Worm (Caenorhabditis elegans) whole organism, young adult: ENCODE measurements around the gene D1054.19.

Experiments used
- C06A6.2 ChIP-seq: fragments of 200-800 bp; sonication (Bioruptor generic); conservative IDR thresholded peaks from 2 replicates; pipeline ENCODE4 v1.3.6; 2022; ENCODE audit warnings: missing genetic modification characterization, missing compliant biosample characterization
- F10E7.11 ChIP-seq: sonication (generic microtip); optimal IDR thresholded peaks from 2 replicates; lab custom pipeline; 2017; ENCODE audit warnings: mild to moderate bottlenecking, missing genetic modification characterization, moderate library complexity, missing compliant biosample characterization
- F22D6.2 ChIP-seq: sonication (generic microtip); optimal IDR thresholded peaks from 2 replicates; lab custom pipeline; 2016; ENCODE audit warnings: mild to moderate bottlenecking, missing genetic modification characterization, missing compliant biosample characterization
- F33H1.4 ChIP-seq: fragments of 200-800 bp; sonication (Bioruptor generic); IDR thresholded peaks from 2 replicates; pipeline ENCODE4 v1.3.6; 2022; ENCODE audit warnings: missing genetic modification reagents, missing genetic modification characterization, missing compliant biosample characterization
- F37B4.10 ChIP-seq: fragments of 200-800 bp; sonication (Bioruptor generic); IDR thresholded peaks from 2 replicates; pipeline ENCODE4 v1.3.6; 2022; ENCODE audit warnings: missing genetic modification characterization, missing compliant biosample characterization
- F57A8.1 ChIP-seq: fragments of 200-800 bp; sonication (Bioruptor generic); optimal IDR thresholded peaks from 2 replicates; lab custom pipeline; 2018; ENCODE audit warnings: mild to moderate bottlenecking, missing genetic modification characterization, moderate library complexity, missing compliant biosample characterization
- K11D2.4 ChIP-seq: fragments of 200-800 bp; sonication (Bioruptor generic); IDR thresholded peaks from 2 replicates; pipeline ENCODE4 v1.3.6; 2022; ENCODE audit warnings: missing genetic modification reagents, missing genetic modification characterization, missing compliant biosample characterization
- T07F8.4 ChIP-seq: sonication (generic microtip); optimal IDR thresholded peaks from 2 replicates; lab custom pipeline; 2016; ENCODE audit warnings: mild to moderate bottlenecking, missing genetic modification characterization, moderate library complexity, missing compliant biosample characterization
- Y53F4B.3 ChIP-seq: fragments of 200-800 bp; sonication (Bioruptor generic); IDR thresholded peaks from 2 replicates; pipeline ENCODE4 v1.3.6; 2022; ENCODE audit warnings: missing genetic modification reagents, missing genetic modification characterization, missing compliant biosample characterization
- Y56A3A.18 ChIP-seq: fragments of 200-800 bp; sonication (Bioruptor generic); IDR thresholded peaks from 2 replicates; pipeline ENCODE4 v1.3.6; 2022; ENCODE audit warnings: missing genetic modification reagents, missing genetic modification characterization, missing compliant biosample characterization
- Y79H2A.3 ChIP-seq: fragments of 200-800 bp; sonication (Bioruptor generic); conservative IDR thresholded peaks from 2 replicates; pipeline ENCODE4 v1.3.6; 2022; ENCODE audit warnings: missing genetic modification reagents, missing genetic modification characterization, missing compliant biosample characterization
- akir-1 ChIP-seq: fragments of 200-800 bp; sonication (Bioruptor generic); optimal IDR thresholded peaks from 2 replicates; lab custom pipeline; 2018; ENCODE audit warnings: mild to moderate bottlenecking, missing genetic modification characterization, moderate library complexity, missing compliant biosample characterization
- ama-1 ChIP-seq, 3 experiments: fragments of 150-350 bp in 1 of 3; sonication (generic microtip) in 2 of 3; optimal IDR thresholded peaks; 2 replicates each; lab custom pipeline; 2014 to 2018; ENCODE audit warnings: missing biosample characterization in 2 of 3, missing genetic modification characterization in 2 of 3, missing genetic modification reagents in 2 of 3
- attf-3 ChIP-seq: fragments of 200-800 bp; sonication (Bioruptor generic); conservative IDR thresholded peaks from 2 replicates; pipeline ENCODE4 v1.3.6; 2022; ENCODE audit warnings: missing genetic modification reagents, missing genetic modification characterization, missing compliant biosample characterization
- bed-1 ChIP-seq: fragments of 200-800 bp; sonication (Bioruptor generic); IDR thresholded peaks from 2 replicates; pipeline ENCODE4 v1.3.6; 2022; ENCODE audit warnings: missing genetic modification reagents, missing genetic modification characterization, missing compliant biosample characterization
- cebp-1 ChIP-seq, 2 experiments: fragments of 200-800 bp in 1 of 2; sonication (Bioruptor generic) in 1 of 2; sonication (generic microtip) in 1 of 2; IDR thresholded peaks in 1 of 2; optimal IDR thresholded peaks in 1 of 2; 2 replicates each; pipeline versions ENCODE4 v1.3.6 to Lab custom; 2017 to 2022; ENCODE audit warnings: missing compliant biosample characterization in 2 of 2, missing genetic modification characterization in 2 of 2, mild to moderate bottlenecking in 1 of 2, missing genetic modification reagents in 1 of 2, moderate library complexity in 1 of 2
- ceh-100 ChIP-seq: fragments of 200-800 bp; sonication (Bioruptor generic); IDR thresholded peaks from 2 replicates; pipeline ENCODE4 v1.3.6; 2022; ENCODE audit warnings: missing genetic modification reagents, missing genetic modification characterization, missing compliant biosample characterization
- ceh-40 ChIP-seq: fragments of 200-800 bp; sonication (Bioruptor generic); IDR thresholded peaks from 2 replicates; pipeline ENCODE4 v1.3.6; 2022; ENCODE audit warnings: missing genetic modification characterization, missing compliant biosample characterization
- die-1 ChIP-seq: sonication (generic microtip); optimal IDR thresholded peaks from 2 replicates; lab custom pipeline; 2016; ENCODE audit warnings: missing genotype, mild to moderate bottlenecking, missing genetic modification characterization, missing compliant biosample characterization
- egl-18 ChIP-seq: fragments of 200-800 bp; sonication (Bioruptor generic); IDR thresholded peaks from 2 replicates; pipeline ENCODE4 v1.3.6; 2022; ENCODE audit warnings: missing genetic modification reagents, missing genetic modification characterization, missing compliant biosample characterization
- egl-44 ChIP-seq: fragments of 200-800 bp; sonication (Bioruptor generic); IDR thresholded peaks from 2 replicates; pipeline ENCODE4 v1.3.6; 2022; ENCODE audit warnings: missing genetic modification reagents, missing genetic modification characterization, missing compliant biosample characterization
- fkh-3 ChIP-seq: sonication (generic microtip); optimal IDR thresholded peaks from 2 replicates; lab custom pipeline; 2016; ENCODE audit warnings: mild to moderate bottlenecking, missing genetic modification characterization, missing compliant biosample characterization
- lag-1 ChIP-seq: fragments of 200-800 bp; sonication (Bioruptor generic); IDR thresholded peaks from 2 replicates; pipeline ENCODE4 v1.3.6; 2022; ENCODE audit warnings: missing genetic modification reagents, missing genetic modification characterization, missing compliant biosample characterization
- lin-35 ChIP-seq, 3 experiments: fragments of 150-350 bp in 2 of 3; sonication (generic microtip) in 1 of 3; optimal IDR thresholded peaks; 2 replicates each; lab custom pipeline; 2014 to 2018; ENCODE audit warnings: missing biosample characterization in 3 of 3, missing genetic modification characterization in 3 of 3, missing genetic modification reagents in 3 of 3
- lin-40 ChIP-seq: sonication (generic microtip); optimal IDR thresholded peaks from 2 replicates; lab custom pipeline; 2016; ENCODE audit warnings: missing genetic modification characterization, mild to moderate bottlenecking, missing compliant biosample characterization, missing genotype, missing genetic modification reagents
- lsl-1 ChIP-seq: fragments of 200-800 bp; sonication (Bioruptor generic); optimal IDR thresholded peaks from 2 replicates; lab custom pipeline; 2018; ENCODE audit warnings: mild to moderate bottlenecking, missing genetic modification characterization, moderate library complexity, missing compliant biosample characterization
- madf-10 ChIP-seq: sonication (generic microtip); optimal IDR thresholded peaks from 2 replicates; lab custom pipeline; 2016; ENCODE audit warnings: mild to moderate bottlenecking, missing genetic modification characterization, missing compliant biosample characterization
- madf-3 ChIP-seq: fragments of 200-800 bp; sonication (Bioruptor generic); IDR thresholded peaks from 2 replicates; pipeline ENCODE4 v1.3.6; 2022; ENCODE audit warnings: missing genetic modification reagents, missing genetic modification characterization, missing compliant biosample characterization
- nhr-80 ChIP-seq: sonication (generic microtip); optimal IDR thresholded peaks from 2 replicates; lab custom pipeline; 2016; ENCODE audit warnings: missing genetic modification characterization, missing compliant biosample characterization
- pha-4 ChIP-seq: fragments of 150-350 bp; sonication (generic microtip); optimal IDR thresholded peaks from 2 replicates; lab custom pipeline; 2014; ENCODE audit warnings: missing biosample characterization, missing genetic modification reagents, missing genetic modification characterization
- rcor-1 ChIP-seq: fragments of 200-800 bp; sonication (Bioruptor generic); IDR thresholded peaks from 2 replicates; pipeline ENCODE4 v1.3.6; 2022; ENCODE audit warnings: missing genetic modification reagents, missing genetic modification characterization, missing compliant biosample characterization
- repo-1 ChIP-seq: sonication (generic microtip); optimal IDR thresholded peaks from 2 replicates; lab custom pipeline; 2017; ENCODE audit warnings: mild to moderate bottlenecking, missing genetic modification characterization, missing compliant biosample characterization
- sptf-2 ChIP-seq: fragments of 200-800 bp; sonication (Bioruptor generic); optimal IDR thresholded peaks from 2 replicates; lab custom pipeline; 2018; ENCODE audit warnings: mild to moderate bottlenecking, missing genetic modification characterization, missing compliant biosample characterization
- tbx-9 ChIP-seq: sonication (generic microtip); optimal IDR thresholded peaks from 2 replicates; lab custom pipeline; 2016; ENCODE audit warnings: borderline replicate concordance, missing genetic modification characterization, inconsistent platforms, missing compliant biosample characterization
- ztf-18 ChIP-seq: sonication (generic microtip); optimal IDR thresholded peaks from 2 replicates; lab custom pipeline; 2016; ENCODE audit warnings: missing genotype, mild to moderate bottlenecking, missing genetic modification characterization, missing compliant biosample characterization
- ztf-28 ChIP-seq: fragments of 200-800 bp; sonication (Bioruptor generic); IDR thresholded peaks from 2 replicates; pipeline ENCODE4 v1.3.6; 2022; ENCODE audit warnings: missing genetic modification reagents, missing genetic modification characterization, missing compliant biosample characterization

D1054.19 gene

DNA sequence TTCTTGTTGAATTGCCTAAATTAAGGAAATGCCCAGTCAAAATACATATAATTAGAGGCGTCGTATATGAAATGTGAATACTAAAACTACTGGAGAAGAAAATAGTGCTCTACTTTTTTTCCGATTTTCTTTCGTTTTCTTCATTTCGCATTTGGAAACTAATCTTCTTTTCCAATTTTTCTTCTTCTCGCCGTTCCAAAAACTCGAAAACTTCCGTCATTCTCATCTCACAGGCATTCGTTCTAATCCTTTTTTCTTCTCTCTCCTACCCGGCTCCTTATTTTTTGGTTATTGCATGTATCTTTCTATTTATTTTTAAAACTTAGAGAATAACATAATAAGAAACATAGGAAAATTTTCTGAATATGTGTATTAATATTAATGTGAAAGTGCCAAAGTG, 37.3 kb downstream of the D1054.19 start:
- TF ChIP-seq lin-35 (GFP tag; optimal IDR thresholded peaks at IDR 0.05; lab: Kevin White, UChicago), result no peak
- TF ChIP-seq madf-3 (GFP tag; lab: Robert Waterston, UW), result no peak
- no peak for TF ChIP-seq ztf-28 (GFP tag; lab: Robert Waterston, UW)
- TF ChIP-seq ceh-100 (GFP tag; lab: Robert Waterston, UW), result no peak
- TF ChIP-seq, all 124 proteins: peak for 0

DNA sequence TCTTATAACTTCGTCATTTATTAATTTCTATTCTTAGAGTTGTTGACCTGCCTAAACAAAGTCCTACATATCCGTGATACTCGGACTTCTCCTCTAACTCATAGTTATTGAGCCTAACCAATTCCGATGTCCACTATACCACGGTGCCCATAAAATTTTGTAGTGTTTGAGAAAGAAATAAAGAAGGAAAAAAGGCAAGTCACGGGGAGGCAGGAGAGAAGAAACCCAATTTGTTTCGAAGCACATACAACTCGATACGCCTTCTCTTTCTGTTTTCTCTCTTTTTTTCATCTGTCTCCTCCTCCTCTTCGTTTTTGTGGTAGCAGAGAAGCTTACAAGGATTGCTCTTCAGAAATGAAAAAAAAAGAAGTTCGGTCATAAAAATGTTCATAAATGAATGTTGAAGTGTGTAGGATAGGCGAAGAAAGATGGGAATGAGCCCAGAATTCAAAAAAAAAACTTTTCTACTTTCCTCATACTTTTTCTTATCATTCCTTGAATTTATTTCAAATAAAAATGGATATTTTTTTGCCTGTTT, 39.2 kb downstream of the D1054.19 start:
- TF ChIP-seq nhr-80 (tag; lab: Kevin White, UChicago) (no peak), fkh-3 (tag; lab: Kevin White, UChicago) (no peak), Y79H2A.3 (GFP tag; lab: Robert Waterston, UW) (no peak), F22D6.2 (tag; lab: Kevin White, UChicago) (no peak), die-1 (tag; lab: Kevin White, UChicago) (no peak)
- TF ChIP-seq, all 124 proteins: peak for 0

DNA sequence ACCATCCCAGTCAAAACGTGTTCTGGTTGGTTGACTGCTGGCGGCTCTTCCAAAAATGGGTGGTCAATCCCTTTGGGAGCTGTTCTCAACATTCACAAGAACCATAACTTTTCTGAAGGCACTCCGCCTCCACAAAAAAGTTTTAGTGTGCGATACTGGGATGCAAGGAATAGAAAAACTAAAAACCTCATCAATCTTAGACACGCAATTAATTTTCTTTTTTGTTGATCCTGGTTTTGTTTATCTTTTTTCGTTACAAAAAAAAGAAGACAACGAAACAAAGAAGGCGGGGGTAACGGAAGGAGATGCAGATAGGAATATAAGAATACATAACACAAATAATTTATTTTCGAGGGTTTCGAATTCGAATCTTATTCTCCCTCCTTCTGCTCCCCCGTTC, 42.6 kb downstream of the D1054.19 start:
- TF ChIP-seq bed-1 (no peak), F33H1.4 (GFP tag; lab: Robert Waterston, UW) (no peak), lsl-1 (GFP tag; lab: Kevin White, UChicago) (no peak), F10E7.11 (no peak), cebp-1 (GFP tag; IDR thresholded peaks at IDR 0.05; lab: Robert Waterston, UW) (no peak), cebp-1 (tag; optimal IDR thresholded peaks at IDR 0.05; lab: Kevin White, UChicago) (no peak), ztf-18 (tag; lab: Kevin White, UChicago) (no peak), Y56A3A.18 (no peak), ama-1 (optimal IDR thresholded peaks at IDR 0.05; lab: Kevin White, UChicago) (no peak), ama-1 (GFP tag; optimal IDR thresholded peaks at IDR 0.05; lab: Kevin White, UChicago) (no peak), ceh-40 (GFP tag; lab: Robert Waterston, UW) (no peak), T07F8.4 (tag; lab: Kevin White, UChicago) (no peak), pha-4 (tag; lab: Kevin White, UChicago) (no peak), fkh-3 (tag; lab: Kevin White, UChicago) (no peak)

DNA sequence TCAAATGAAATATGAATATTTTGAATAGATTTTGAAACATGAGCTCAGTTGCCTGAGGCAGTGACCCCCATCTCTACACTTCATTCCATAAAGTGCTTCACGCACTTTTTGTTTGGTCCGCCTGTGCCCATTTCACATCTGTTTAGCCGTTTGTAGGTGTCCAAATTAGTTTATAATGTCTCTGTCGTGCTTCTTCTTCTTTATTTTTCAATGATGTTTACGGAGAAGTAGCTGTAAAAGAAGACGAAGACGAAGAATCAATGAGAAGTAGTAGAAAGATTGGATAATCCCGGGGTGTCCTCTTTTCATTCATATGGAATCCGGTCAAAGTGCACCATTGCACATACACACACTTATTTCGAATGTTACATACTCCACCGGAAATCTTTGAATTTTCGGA, 43.8 kb downstream of the D1054.19 start:
- no peak for TF ChIP-seq ztf-18 (tag; lab: Kevin White, UChicago)
- TF ChIP-seq C06A6.2 (GFP tag; lab: Robert Waterston, UW), result no peak
- no peak for TF ChIP-seq egl-44 (GFP tag; lab: Robert Waterston, UW)
- TF ChIP-seq T07F8.4 (tag; lab: Kevin White, UChicago), result no peak
- no peak for TF ChIP-seq lag-1
- no peak for TF ChIP-seq attf-3 (GFP tag; lab: Robert Waterston, UW)
- no peak for TF ChIP-seq lin-40 (tag; lab: Kevin White, UChicago)
- TF ChIP-seq rcor-1 (GFP tag; lab: Robert Waterston, UW), result no peak
- TF ChIP-seq egl-18 (GFP tag; lab: Robert Waterston, UW), result no peak
- no peak for TF ChIP-seq madf-10
- no peak for TF ChIP-seq akir-1 (GFP tag; lab: Kevin White, UChicago)
- no peak for TF ChIP-seq Y53F4B.3 (GFP tag; lab: Robert Waterston, UW)
- no peak for TF ChIP-seq sptf-2 (GFP tag; lab: Kevin White, UChicago)
- no peak for TF ChIP-seq F57A8.1 (GFP tag; lab: Kevin White, UChicago)
- no peak for TF ChIP-seq F37B4.10 (GFP tag; lab: Robert Waterston, UW)
- TF ChIP-seq tbx-9 (tag; lab: Kevin White, UChicago), result no peak
- TF ChIP-seq repo-1 (tag; lab: Kevin White, UChicago), result no peak
- TF ChIP-seq K11D2.4 (GFP tag; lab: Robert Waterston, UW), result no peak
